Worm (Caenorhabditis elegans) whole organism, late embryonic: ENCODE measurements around the gene mrpl-35.

ENCODE experiments used
- K09A11.1 ChIP-seq: sonication (generic microtip); optimal IDR thresholded peaks from 2 replicates; lab custom pipeline; 2017; ENCODE audit warnings: antibody characterized with exemption, mild to moderate bottlenecking, missing genetic modification characterization, missing compliant biosample characterization; ENCODE audit not compliant: insufficient read depth
- dve-1 ChIP-seq: sonication (generic microtip); optimal IDR thresholded peaks from 2 replicates; lab custom pipeline; 2017; ENCODE audit warnings: antibody characterized with exemption, mild to moderate bottlenecking, missing genetic modification characterization, missing compliant biosample characterization
- elt-2 ChIP-seq: sonication (generic microtip); optimal IDR thresholded peaks from 2 replicates; lab custom pipeline; 2016; ENCODE audit warnings: missing genetic modification reagents, missing genetic modification characterization, missing compliant biosample characterization
- fkh-10 ChIP-seq: fragments of 150-350 bp; optimal IDR thresholded peaks from 2 replicates; lab custom pipeline; 2014; ENCODE audit warnings: missing biosample characterization, missing genetic modification reagents, missing genetic modification characterization
- hlh-13 ChIP-seq: fragments of 200-800 bp; sonication (Bioruptor generic); optimal IDR thresholded peaks from 2 replicates; lab custom pipeline; 2018; ENCODE audit warnings: mild to moderate bottlenecking, missing genetic modification characterization, missing compliant biosample characterization
- hlh-30 ChIP-seq: sonication (generic microtip); optimal IDR thresholded peaks from 2 replicates; lab custom pipeline; 2017; ENCODE audit warnings: antibody characterized with exemption, missing genetic modification characterization, missing compliant biosample characterization; ENCODE audit not compliant: insufficient read depth
- nhr-11 ChIP-seq: fragments of 150-350 bp; optimal IDR thresholded peaks from 2 replicates; lab custom pipeline; 2014; ENCODE audit warnings: missing biosample characterization, missing genetic modification characterization
- odd-2 ChIP-seq: sonication (generic microtip); optimal IDR thresholded peaks from 2 replicates; lab custom pipeline; 2017; ENCODE audit warnings: antibody characterized with exemption, mild to moderate bottlenecking, missing genetic modification characterization, missing compliant biosample characterization
- pqm-1 ChIP-seq: sonication (generic microtip); optimal IDR thresholded peaks from 2 replicates; lab custom pipeline; 2016; ENCODE audit warnings: missing genetic modification characterization, missing compliant biosample characterization
- sdc-2 ChIP-seq: sonication (generic microtip); optimal IDR thresholded peaks from 2 replicates; lab custom pipeline; 2016; ENCODE audit warnings: missing genotype, missing genetic modification characterization, missing compliant biosample characterization
- sox-2 ChIP-seq: fragments of 200-800 bp; sonication (Bioruptor generic); IDR thresholded peaks from 2 replicates; pipeline ENCODE4 v1.3.6; 2022; ENCODE audit warnings: missing genetic modification reagents, missing genetic modification characterization, missing compliant biosample characterization
- tbx-2 ChIP-seq: sonication (generic microtip); optimal IDR thresholded peaks from 2 replicates; lab custom pipeline; 2016; ENCODE audit warnings: missing genetic modification characterization, missing compliant biosample characterization

DNA sequence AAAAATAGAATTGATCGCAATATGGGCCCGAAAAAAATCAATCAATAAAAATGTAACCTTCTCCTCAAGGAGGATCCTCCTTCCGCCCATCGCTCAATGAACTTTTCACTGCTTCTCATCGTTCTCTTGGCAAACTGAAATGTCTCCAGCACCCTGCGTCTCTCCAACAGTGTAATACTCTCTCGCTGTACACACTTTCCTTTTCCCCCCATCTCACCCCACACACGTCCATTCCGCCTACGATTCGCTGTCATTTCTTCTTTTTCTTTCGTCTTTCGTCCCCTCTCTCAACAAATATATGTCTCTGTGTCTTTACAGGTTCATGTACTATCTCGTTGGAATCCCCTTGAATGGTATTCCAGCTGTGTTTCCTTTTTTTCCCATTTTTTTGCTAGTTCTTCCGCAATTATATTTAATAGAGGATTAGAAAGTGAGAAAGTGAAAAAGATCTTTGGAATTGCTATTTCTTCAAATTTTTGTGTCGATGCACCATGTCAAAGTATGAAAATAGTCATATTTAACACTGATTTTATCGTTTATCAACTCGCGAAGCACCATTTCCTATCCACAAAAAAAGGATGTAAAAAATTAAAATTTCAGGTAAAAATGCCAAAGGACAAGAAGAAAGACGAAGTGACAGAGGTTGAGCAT lies 38.5 kb upstream of the mrpl-35 start, which contains the start of gene rsu-1:
- no peak for TF ChIP-seq hlh-13
- no peak for TF ChIP-seq pqm-1
- peak; percentile 74 for TF ChIP-seq tbx-2 (tag; lab: Kevin White, UChicago)
- TF ChIP-seq hlh-30 (tag; lab: Kevin White, UChicago), result no peak
- no peak for TF ChIP-seq sox-2 (GFP tag; lab: Robert Waterston, UW)
- TF ChIP-seq elt-2 (tag; lab: Kevin White, UChicago), result peak; percentile 7
- TF ChIP-seq sdc-2 (tag; lab: Kevin White, UChicago), result peak; percentile 48
- no peak for TF ChIP-seq fkh-10 (GFP tag; lab: Kevin White, UChicago)
- no peak for TF ChIP-seq odd-2 (tag; lab: Kevin White, UChicago)
- TF ChIP-seq nhr-11, result no peak
- no peak for TF ChIP-seq K09A11.1 (tag; lab: Kevin White, UChicago)
- TF ChIP-seq dve-1 (tag; lab: Kevin White, UChicago), result no peak
